Fruit fly (Drosophila melanogaster): ENCODE results near the gene PNUTS.
A peak's percentile ranks its signal among the peaks of the same experiment; 100 is the strongest.

PNUTS gene

dm6 chr2L:857897-858517 is 12.3 kb upstream of the PNUTS start (continued):
- TF ChIP-seq corto (GFP tag; optimal IDR thresholded peaks at IDR 0.05) (no peak), tin (GFP tag; optimal IDR thresholded peaks at IDR 0.05) (peak; percentile 23), Hr51 (GFP tag; optimal IDR thresholded peaks at IDR 0.05) (peak in 1 of 2 experiments; percentile 55), grn (GFP tag; optimal IDR thresholded peaks at IDR 0.05) (peak; percentile 9), CG17328 (GFP tag; IDR thresholded peaks at IDR 0.05) (peak; percentile 70), Hmr (GFP tag; optimal IDR thresholded peaks at IDR 0.05) (peak; percentile 56), CG10267 (tag; optimal IDR thresholded peaks at IDR 0.05) (peak; percentile 41), CG6765 (GFP tag; optimal IDR thresholded peaks at IDR 0.05) (no peak), Fer3 (tag; optimal IDR thresholded peaks at IDR 0.05) (peak; percentile 27), CG11695 (GFP tag; IDR thresholded peaks at IDR 0.05) (peak; percentile 68; the same call in 2 of the 3 replicates), CG17359 (tag; optimal IDR thresholded peaks at IDR 0.05) (peak; percentile 67), unpg (GFP tag; optimal IDR thresholded peaks at IDR 0.05) (peak; percentile 55), Atf-2 (GFP tag; optimal IDR thresholded peaks at IDR 0.05) (peak; percentile 33), sug (tag; optimal IDR thresholded peaks at IDR 0.05) (peak; percentile 82), row (GFP tag; IDR thresholded peaks at IDR 0.05) (peak; percentile 86), phol (tag; optimal IDR thresholded peaks at IDR 0.05) (peak; percentile 36), salm (tag; optimal IDR thresholded peaks at IDR 0.05) (peak; percentile 33), hkb (optimal IDR thresholded peaks at IDR 0.05) (no peak), hkb (GFP tag; IDR thresholded peaks at IDR 0.05) (peak; percentile 75), CG32767 (GFP tag; IDR thresholded peaks at IDR 0.05) (peak; percentile 46; the same call in 1 of the 2 replicates), Rx (GFP tag; IDR thresholded peaks at IDR 0.05) (peak; percentile 47; the same call in 1 of the 2 replicates), CG14050 (GFP tag; IDR thresholded peaks at IDR 0.05) (no peak), Myb (GFP tag; optimal IDR thresholded peaks at IDR 0.05) (peak; percentile 11), CG31441 (GFP tag; IDR thresholded peaks at IDR 0.05) (peak; percentile 38; the same call in 1 of the 2 replicates), E2f2 (GFP tag; IDR thresholded peaks at IDR 0.05) (peak; percentile 47; the same call in 1 of the 2 replicates), Dref (GFP tag; IDR thresholded peaks at IDR 0.05) (no peak), cas (GFP tag; IDR thresholded peaks at IDR 0.05) (no peak), slbo (GFP tag; IDR thresholded peaks at IDR 0.05) (peak; percentile 70), Ssrp (tag; optimal IDR thresholded peaks at IDR 0.05) (peak; percentile 37), pan (optimal IDR thresholded peaks at IDR 0.05) (no peak), pan (GFP tag; optimal IDR thresholded peaks at IDR 0.05 in 1 of 2, IDR thresholded peaks at IDR 0.05 in 1 of 2) (peak in 1 of 2 experiments; percentile 56), dpn (GFP tag; optimal IDR thresholded peaks at IDR 0.05) (peak; percentile 30 to 39), vfl (GFP tag; optimal IDR thresholded peaks at IDR 0.05) (peak; percentile 1), Six4 (GFP tag; optimal IDR thresholded peaks at IDR 0.05) (peak; percentile 55), zfh1 (GFP tag; IDR thresholded peaks at IDR 0.05) (peak; percentile 56; the same call in 1 of the 3 replicates), CG4730 (GFP tag; IDR thresholded peaks at IDR 0.05) (peak; percentile 53; the same call in 1 of the 2 replicates), CG10366 (GFP tag; IDR thresholded peaks at IDR 0.05) (peak; percentile 64), D19A (tag; optimal IDR thresholded peaks at IDR 0.05) (peak; percentile 16), CG8924 (tag; optimal IDR thresholded peaks at IDR 0.05) (peak; percentile 73), CG12219 (GFP tag; optimal IDR thresholded peaks at IDR 0.05) (peak; percentile 43), tup (GFP tag; optimal IDR thresholded peaks at IDR 0.05) (peak; percentile 24), HLH3B (GFP tag; IDR thresholded peaks at IDR 0.05) (peak; percentile 73), H15 (GFP tag; IDR thresholded peaks at IDR 0.05) (peak; percentile 64; the same call in 2 of the 3 replicates), Trl (optimal IDR thresholded peaks at IDR 0.05) (no peak), Trl (GFP tag; optimal IDR thresholded peaks at IDR 0.05) (peak; percentile 33), HmgZ (tag; optimal IDR thresholded peaks at IDR 0.05) (peak; percentile 24), Atf6 (GFP tag; IDR thresholded peaks at IDR 0.05) (peak; percentile 75; the same call in 1 of the 2 replicates), Bteb2 (GFP tag; optimal IDR thresholded peaks at IDR 0.05) (no peak), CG2120 (GFP tag; optimal IDR thresholded peaks at IDR 0.05) (peak; percentile 65), Taf1 (GFP tag; IDR thresholded peaks at IDR 0.05) (no peak), ken (GFP tag; IDR thresholded peaks at IDR 0.05) (peak; percentile 53; the same call in 1 of the 3 replicates)

Measured in whole organism, embryonic.